Worm (Caenorhabditis elegans): ENCODE data around the gene yars-2.
A peak's percentile ranks its signal among the peaks of the same experiment; 100 is the strongest.

Gene yars-2

DNA sequence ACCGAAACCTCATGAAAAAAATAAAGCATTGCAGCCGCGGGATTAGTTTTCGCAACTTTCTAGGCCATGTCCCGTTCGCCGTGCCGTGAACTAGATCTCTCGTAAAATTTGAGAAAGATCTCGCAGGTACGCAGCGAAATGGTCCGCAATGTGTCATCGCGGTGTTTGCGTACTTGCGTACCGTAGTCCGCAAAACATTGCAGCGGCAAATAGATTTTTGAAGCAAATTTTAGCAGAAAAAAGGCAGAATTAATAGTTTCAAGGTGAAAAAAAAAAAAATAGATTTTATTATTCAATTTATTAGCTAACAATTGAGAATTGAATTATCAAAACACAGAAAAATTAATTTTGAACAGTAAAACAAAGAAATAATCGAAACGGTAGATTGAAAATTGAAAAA is 15.5 kb upstream of the yars-2 start (continued):
- TF ChIP-seq lin-35 (GFP tag; optimal IDR thresholded peaks at IDR 0.05) (peak; percentile 9 to 67), unc-98 (GFP tag; IDR thresholded peaks at IDR 0.05) (peak; percentile 99), rnt-1 (tag; optimal IDR thresholded peaks at IDR 0.05) (peak; percentile 90), fkh-8 (tag; optimal IDR thresholded peaks at IDR 0.05) (peak; percentile 91), ceh-90 (tag; optimal IDR thresholded peaks at IDR 0.05) (peak; percentile 64), mab-9 (GFP tag; IDR thresholded peaks at IDR 0.05) (peak; percentile 98), fkh-10 (GFP tag; optimal IDR thresholded peaks at IDR 0.05) (peak; percentile 4), lin-15B (tag; optimal IDR thresholded peaks at IDR 0.05) (peak; percentile 61), efl-1 (optimal IDR thresholded peaks at IDR 0.05) (peak; percentile 76 to 80), efl-1 (GFP tag; optimal IDR thresholded peaks at IDR 0.05 in 1 of 2) (peak; percentile 64 to 97), sox-4 (tag; optimal IDR thresholded peaks at IDR 0.05) (peak; percentile 82), lin-13 (GFP tag; optimal IDR thresholded peaks at IDR 0.05) (peak; percentile 39), fos-1 (tag; optimal IDR thresholded peaks at IDR 0.05) (peak; percentile 8), nhr-77 (tag; optimal IDR thresholded peaks at IDR 0.05) (peak; percentile 68), nhr-20 (tag; optimal IDR thresholded peaks at IDR 0.05) (peak; percentile 93), nhr-90 (tag; optimal IDR thresholded peaks at IDR 0.05; ENCODE audit: poor library complexity) (peak; percentile 94), ceh-8 (GFP tag; optimal IDR thresholded peaks at IDR 0.05) (peak; percentile 82), elt-2 (tag; optimal IDR thresholded peaks at IDR 0.05) (peak; percentile 51), tbx-2 (tag; optimal IDR thresholded peaks at IDR 0.05) (peak; percentile 92), ceh-88 (GFP tag; IDR thresholded peaks at IDR 0.05) (peak; percentile 100), egl-13 (tag; optimal IDR thresholded peaks at IDR 0.05) (peak; percentile 84), lir-3 (tag; optimal IDR thresholded peaks at IDR 0.05; ENCODE audit: poor library complexity) (peak; percentile 84), ztf-11 (tag; optimal IDR thresholded peaks at IDR 0.05) (peak in 1 of 2 experiments; percentile 75), irx-1 (tag; optimal IDR thresholded peaks at IDR 0.05) (peak; percentile 85), nhr-11 (tag; optimal IDR thresholded peaks at IDR 0.05) (peak; percentile 28), nhr-85 (tag) (peak; percentile 95)

DNA sequence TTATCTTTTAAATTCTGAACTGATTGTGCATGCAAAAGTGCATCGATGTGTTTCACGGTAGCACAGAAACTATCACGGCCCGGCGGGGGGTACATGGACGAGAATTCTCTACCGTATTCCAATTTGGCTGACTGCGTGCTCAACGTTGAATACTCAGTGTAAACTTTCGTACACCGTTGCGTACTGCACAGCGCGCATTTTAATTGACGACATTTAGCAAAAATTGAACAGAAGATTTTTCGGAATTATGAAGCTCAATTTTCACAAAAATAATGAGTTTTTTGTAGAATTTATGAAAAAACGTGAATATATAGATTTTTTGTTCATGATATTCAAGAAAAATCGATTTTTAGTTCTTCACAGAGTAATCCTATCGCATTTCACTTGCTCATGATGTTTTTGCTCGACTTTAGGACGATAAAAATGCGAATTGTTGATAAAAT is 13.1 kb upstream of the yars-2 start:
- TF ChIP-seq fkh-8 (tag; optimal IDR thresholded peaks at IDR 0.05), result peak; percentile 76
- TF ChIP-seq lin-39 (tag; optimal IDR thresholded peaks at IDR 0.05), result peak; percentile 24
- TF ChIP-seq elt-2 (tag; optimal IDR thresholded peaks at IDR 0.05), result peak; percentile 53
- TF ChIP-seq sox-4 (tag; optimal IDR thresholded peaks at IDR 0.05), result peak; percentile 81
- TF ChIP-seq C34B4.2 (tag; optimal IDR thresholded peaks at IDR 0.05), result peak; percentile 20
- peak; percentile 35 for TF ChIP-seq jun-1 (tag; optimal IDR thresholded peaks at IDR 0.05)
- peak; percentile 53 for TF ChIP-seq nhr-77 (tag; optimal IDR thresholded peaks at IDR 0.05)
- peak; percentile 50 for TF ChIP-seq F16B12.6 (tag; optimal IDR thresholded peaks at IDR 0.05)
- peak; percentile 99 for TF ChIP-seq ceh-88 (GFP tag; IDR thresholded peaks at IDR 0.05)
- TF ChIP-seq lin-15B (tag; optimal IDR thresholded peaks at IDR 0.05), result peak; percentile 49
- TF ChIP-seq ceh-90 (tag; optimal IDR thresholded peaks at IDR 0.05), result peak; percentile 66
- peak; percentile 29 to 43 for TF ChIP-seq lin-35 (GFP tag; optimal IDR thresholded peaks at IDR 0.05)
- peak; percentile 100 for TF ChIP-seq grh-1 (GFP tag; IDR thresholded peaks at IDR 0.05)
- peak; percentile 65 for TF ChIP-seq nhr-11 (tag; optimal IDR thresholded peaks at IDR 0.05)
- TF ChIP-seq nhr-20 (tag; optimal IDR thresholded peaks at IDR 0.05), result peak; percentile 83
- TF ChIP-seq rnt-1 (tag; optimal IDR thresholded peaks at IDR 0.05), result peak; percentile 47
- TF ChIP-seq nhr-90 (tag; optimal IDR thresholded peaks at IDR 0.05; ENCODE audit: poor library complexity), result peak; percentile 90
- peak; percentile 99 for TF ChIP-seq ets-5 (GFP tag; IDR thresholded peaks at IDR 0.05)
- TF ChIP-seq fkh-4 (tag; optimal IDR thresholded peaks at IDR 0.05; ENCODE audit: borderline replicate concordance), result peak; percentile 68
- TF ChIP-seq C04F5.9 (tag; optimal IDR thresholded peaks at IDR 0.05), result peak; percentile 84
- TF ChIP-seq xbp-1 (tag; optimal IDR thresholded peaks at IDR 0.05), result peak; percentile 79
- TF ChIP-seq fkh-10 (GFP tag; optimal IDR thresholded peaks at IDR 0.05), result peak; percentile 16
- TF ChIP-seq dpl-1 (GFP tag; optimal IDR thresholded peaks at IDR 0.05), result peak; percentile 47 to 58 (median 50)
- peak; percentile 94 for TF ChIP-seq nhr-71 (tag; optimal IDR thresholded peaks at IDR 0.05)
- peak; percentile 68 for TF ChIP-seq ceh-8 (GFP tag; optimal IDR thresholded peaks at IDR 0.05)
- TF ChIP-seq efl-3 (GFP tag; optimal IDR thresholded peaks at IDR 0.05), result peak; percentile 64
- TF ChIP-seq lir-3 (tag; optimal IDR thresholded peaks at IDR 0.05; ENCODE audit: poor library complexity), result peak; percentile 78
- TF ChIP-seq isw-1 (GFP tag; IDR thresholded peaks at IDR 0.05), result peak; percentile 99
- peak; percentile 99 for TF ChIP-seq unc-98 (GFP tag; IDR thresholded peaks at IDR 0.05)
- TF ChIP-seq unc-86 (tag; optimal IDR thresholded peaks at IDR 0.05), result peak; percentile 79
- peak; percentile 89 for TF ChIP-seq dsc-1 (tag; optimal IDR thresholded peaks at IDR 0.05)
- TF ChIP-seq mab-9 (GFP tag; IDR thresholded peaks at IDR 0.05), result peak; percentile 100
- peak; percentile 81 for TF ChIP-seq tbx-2 (tag; optimal IDR thresholded peaks at IDR 0.05)
- peak; percentile 84 for TF ChIP-seq irx-1 (tag; optimal IDR thresholded peaks at IDR 0.05)
- peak; percentile 3 for TF ChIP-seq C16A3.4 (tag; optimal IDR thresholded peaks at IDR 0.05)
- TF ChIP-seq swsn-7 (tag; optimal IDR thresholded peaks at IDR 0.05), result peak; percentile 86
- peak in 1 of 6 experiments; percentile 14 for TF ChIP-seq elt-3 (tag; optimal IDR thresholded peaks at IDR 0.05)
- TF ChIP-seq pax-3 (tag; optimal IDR thresholded peaks at IDR 0.05), result peak; percentile 87
- peak; percentile 82 for TF ChIP-seq snu-23 (GFP tag; optimal IDR thresholded peaks at IDR 0.05)
- peak; percentile 99 for TF ChIP-seq nhr-19 (GFP tag; conservative IDR thresholded peaks at IDR 0.05)

Measured in whole organism, L1 larva.